Worm (Caenorhabditis elegans) whole organism, young adult: ENCODE measurements around the gene npax-4.

Experiments used
- F49E8.2 ChIP-seq: sonication (generic microtip); optimal IDR thresholded peaks from 3 replicates; lab custom pipeline; 2017; ENCODE audit warnings: missing genetic modification characterization, mild to moderate bottlenecking, missing compliant biosample characterization, antibody characterized with exemption, moderate library complexity; ENCODE audit not compliant: insufficient read depth
- attf-6 ChIP-seq: fragments of 200-800 bp; sonication (Bioruptor generic); IDR thresholded peaks from 2 replicates; pipeline ENCODE4 v1.3.6; 2022; ENCODE audit warnings: missing genetic modification reagents, missing genetic modification characterization, missing compliant biosample characterization
- cebp-2 ChIP-seq: fragments of 200-800 bp; sonication (Bioruptor generic); IDR thresholded peaks from 2 replicates; pipeline ENCODE4 v1.3.6; 2022; ENCODE audit warnings: missing genetic modification characterization, missing compliant biosample characterization
- lin-54 ChIP-seq: fragments of 200-800 bp; sonication (Bioruptor generic); optimal IDR thresholded peaks from 2 replicates; lab custom pipeline; 2018; ENCODE audit warnings: mild to moderate bottlenecking, missing genetic modification characterization, missing compliant biosample characterization
- pbrm-1 ChIP-seq: fragments of 200-800 bp; sonication (Bioruptor generic); IDR thresholded peaks from 2 replicates; pipeline ENCODE4 v1.3.6; 2022; ENCODE audit warnings: missing genetic modification reagents, missing genetic modification characterization, missing compliant biosample characterization

DNA sequence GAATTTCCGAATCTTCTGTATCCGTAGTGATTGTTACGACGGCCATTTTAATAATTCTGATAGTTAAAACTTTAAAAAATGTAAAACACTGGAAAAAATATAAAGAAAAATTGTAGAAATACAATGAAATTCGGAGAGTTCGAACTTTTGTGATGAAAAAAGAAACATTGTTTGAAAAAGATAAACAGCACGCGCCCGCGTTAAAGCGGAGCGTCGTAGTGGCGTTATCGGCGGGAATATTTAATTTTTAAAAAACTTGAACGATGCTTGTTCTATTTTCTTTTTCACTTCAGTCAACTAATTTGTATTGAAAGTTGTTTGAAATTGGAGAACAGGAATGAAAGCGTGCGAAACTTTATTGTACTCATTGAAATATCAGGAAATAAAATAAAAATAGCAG is 10.1 kb downstream of the npax-4 start, which contains the start of gene npp-23:
- TF ChIP-seq pbrm-1 (GFP tag; lab: Robert Waterston, UW), result no peak
- TF ChIP-seq cebp-2 (GFP tag; lab: Robert Waterston, UW), result no peak
- TF ChIP-seq lin-54 (GFP tag; lab: Kevin White, UChicago), result no peak
- TF ChIP-seq F49E8.2 (tag; lab: Kevin White, UChicago), result no peak
- no peak for TF ChIP-seq attf-6 (GFP tag; lab: Robert Waterston, UW)
